Worm (Caenorhabditis elegans): ENCODE data around the gene grl-2.

Gene grl-2

DNA sequence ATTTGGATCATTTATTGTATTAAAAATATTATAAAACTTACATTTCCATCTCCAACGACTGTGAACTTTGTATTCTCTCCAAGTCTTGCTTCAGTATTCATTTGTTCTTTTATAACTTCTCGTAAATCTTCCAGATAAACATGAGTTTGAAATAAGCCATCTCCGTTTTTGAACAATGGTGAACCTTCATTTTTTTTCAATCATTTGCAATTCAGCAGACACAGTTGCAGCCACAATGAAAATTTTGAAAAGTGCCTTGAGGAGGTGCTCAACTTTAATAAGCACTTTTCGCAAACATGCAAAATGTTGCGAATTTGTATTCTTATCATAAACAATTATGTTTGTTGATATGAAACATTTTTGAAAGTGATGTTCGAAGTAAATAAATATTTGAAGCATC is 646 bp upstream of the grl-2 start, which contains the start of gene T16G1.3:
TSS of gene T16G1.3 (minus strand) at position 101 of the 400 bp plus-strand sequence.
- TF ChIP-seq alr-1 (tag; optimal IDR thresholded peaks at IDR 0.05) (no peak), fos-1 (tag; optimal IDR thresholded peaks at IDR 0.05) (no peak), lin-11 (tag; optimal IDR thresholded peaks at IDR 0.05) (no peak), lsy-2 (tag; optimal IDR thresholded peaks at IDR 0.05) (no peak), unc-39 (tag; optimal IDR thresholded peaks at IDR 0.05) (no peak), skn-1 (tag; optimal IDR thresholded peaks at IDR 0.05) (no peak), elt-1 (tag; optimal IDR thresholded peaks at IDR 0.05) (no peak)

DNA sequence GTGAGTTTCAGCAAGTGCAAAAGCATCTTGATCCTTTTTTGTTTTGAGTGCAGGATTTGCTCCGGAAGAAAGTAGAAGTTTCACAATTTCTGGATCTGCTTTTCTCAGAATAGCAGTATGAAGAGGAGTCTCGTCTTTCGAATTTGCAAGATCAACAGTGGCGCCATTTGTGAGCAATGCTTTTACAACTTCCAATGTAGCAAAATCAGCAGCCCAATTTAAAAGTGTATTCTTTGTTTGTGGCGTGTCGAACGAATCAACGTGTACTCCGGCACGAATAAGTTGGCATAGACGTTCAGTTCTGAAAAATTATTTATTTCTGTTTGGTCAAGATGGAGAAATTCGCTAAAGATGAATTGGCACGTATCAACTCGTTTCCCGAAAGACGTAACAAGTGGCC is 4.7 kb downstream of the grl-2 start, which contains the start of gene T16G1.13:
TSS of gene T16G1.13 (plus strand) at position 301 of the 400 bp plus-strand sequence.
- TF ChIP-seq F13H6.1 (tag; optimal IDR thresholded peaks at IDR 0.05) (no peak), nhr-6 (tag; optimal IDR thresholded peaks at IDR 0.05) (no peak), ceh-82 (tag; optimal IDR thresholded peaks at IDR 0.05) (no peak), lin-11 (tag; optimal IDR thresholded peaks at IDR 0.05) (no peak)

DNA sequence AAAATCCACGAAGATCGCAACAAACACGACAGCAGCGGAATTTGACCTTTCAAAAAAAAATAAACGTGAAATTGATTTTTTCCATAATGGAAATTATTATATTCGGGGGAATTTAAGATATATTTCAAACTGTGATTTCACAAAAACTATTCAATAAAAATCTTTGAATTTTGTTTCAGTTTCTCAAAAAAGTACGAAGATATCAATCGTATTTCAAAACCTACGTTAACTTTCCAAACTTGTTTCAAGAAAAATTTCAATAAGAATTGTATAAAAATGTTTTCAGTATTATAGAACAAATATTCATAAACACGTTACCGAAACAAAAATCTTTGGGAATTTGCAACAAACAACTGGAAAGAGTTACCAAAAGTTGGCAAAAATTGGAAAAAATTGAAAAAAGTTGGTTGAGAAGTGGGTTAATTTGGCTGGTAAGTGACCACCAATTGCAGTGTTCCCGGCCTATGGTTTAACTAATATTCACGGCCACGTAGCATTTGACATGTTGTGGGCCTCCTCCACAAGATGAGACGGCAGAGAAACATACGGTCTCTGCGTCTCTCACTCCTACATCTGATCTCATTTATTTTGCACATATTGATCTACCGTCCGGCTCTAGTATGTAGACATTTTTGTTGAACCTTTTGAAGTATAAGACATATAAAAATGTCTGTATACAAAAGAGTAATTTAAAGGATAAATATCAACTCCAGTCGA is 6.1 kb downstream of the grl-2 start, which contains the start of the genes T16G1.9 and T16G1.18:
TSS of gene T16G1.9 (minus strand) at position 51 of the 717 bp plus-strand sequence.
TSS of gene T16G1.18 (plus strand) at position 493 of the 717 bp plus-strand sequence.
- no peak for TF ChIP-seq lin-39 (tag; optimal IDR thresholded peaks at IDR 0.05)
- TF ChIP-seq fos-1 (tag; optimal IDR thresholded peaks at IDR 0.05): peak; percentile 40
- TF ChIP-seq gmeb-1 (tag; optimal IDR thresholded peaks at IDR 0.05): peak; percentile 34
- no peak for TF ChIP-seq aly-2 (tag; optimal IDR thresholded peaks at IDR 0.05)
- peak; percentile 28 for TF ChIP-seq snpc-4 (tag; optimal IDR thresholded peaks at IDR 0.05)
- TF ChIP-seq nhr-6 (tag; optimal IDR thresholded peaks at IDR 0.05): no peak
- TF ChIP-seq ztf-11 (tag; optimal IDR thresholded peaks at IDR 0.05): no peak
- TF ChIP-seq C34F6.9 (tag; optimal IDR thresholded peaks at IDR 0.05): peak; percentile 67
- TF ChIP-seq nhr-129 (tag; optimal IDR thresholded peaks at IDR 0.05): peak; percentile 48
- no peak for TF ChIP-seq ZK546.5 (tag; optimal IDR thresholded peaks at IDR 0.05)
- TF ChIP-seq lsy-2 (tag; optimal IDR thresholded peaks at IDR 0.05): peak in 1 of 2 experiments; percentile 70
- TF ChIP-seq nhr-21 (tag; optimal IDR thresholded peaks at IDR 0.05): no peak
- TF ChIP-seq unc-55 (GFP tag; optimal IDR thresholded peaks at IDR 0.05): peak; percentile 55
- peak; percentile 9 for TF ChIP-seq lin-13 (GFP tag; optimal IDR thresholded peaks at IDR 0.05)
- peak; percentile 46 for TF ChIP-seq F13H6.1 (tag; optimal IDR thresholded peaks at IDR 0.05)
- no peak for TF ChIP-seq Y55F3AM.14 (GFP tag; optimal IDR thresholded peaks at IDR 0.05)
- peak; percentile 90 for TF ChIP-seq crh-2 (tag; optimal IDR thresholded peaks at IDR 0.05)
- no peak for TF ChIP-seq mbf-1 (tag; optimal IDR thresholded peaks at IDR 0.05)

DNA sequence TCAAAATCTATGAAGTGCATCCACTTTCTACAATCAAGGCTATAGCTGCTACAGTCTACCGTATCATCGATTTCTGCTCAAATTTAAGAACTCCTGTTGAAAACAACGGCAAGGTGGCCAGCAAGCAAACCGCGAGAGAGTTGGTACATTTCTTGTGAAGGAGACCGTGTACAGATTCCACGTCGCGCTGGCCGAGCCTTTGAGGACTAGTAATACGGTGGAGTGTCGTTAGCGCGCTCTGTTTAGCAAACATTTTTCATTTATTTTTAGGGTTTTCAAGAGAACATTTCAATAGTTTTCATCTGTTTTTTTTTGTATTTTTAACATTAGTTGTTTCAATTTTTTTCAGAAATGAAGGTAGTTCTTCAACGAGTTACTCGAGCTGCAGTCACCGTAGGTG is 7.4 kb downstream of the grl-2 start, which contains the start of gene pqn-68:
TSS of gene pqn-68 (plus strand) at position 350 of the 400 bp plus-strand sequence.
- no peak for TF ChIP-seq lin-13 (GFP tag; optimal IDR thresholded peaks at IDR 0.05)
- peak; percentile 40 for TF ChIP-seq nhr-129 (tag; optimal IDR thresholded peaks at IDR 0.05)
- TF ChIP-seq egl-27 (tag; optimal IDR thresholded peaks at IDR 0.05): no peak
- TF ChIP-seq mdl-1 (tag; optimal IDR thresholded peaks at IDR 0.05): no peak
- peak in 1 of 2 experiments; percentile 43 for TF ChIP-seq lsy-2 (tag; optimal IDR thresholded peaks at IDR 0.05)
- TF ChIP-seq peb-1 (tag; optimal IDR thresholded peaks at IDR 0.05): no peak
- TF ChIP-seq sma-9 (GFP tag; optimal IDR thresholded peaks at IDR 0.05): no peak
- TF ChIP-seq sma-9 (tag; optimal IDR thresholded peaks at IDR 0.05): no peak
- TF ChIP-seq mbf-1 (tag; optimal IDR thresholded peaks at IDR 0.05): no peak
- TF ChIP-seq unc-39 (tag; optimal IDR thresholded peaks at IDR 0.05): no peak
- TF ChIP-seq unc-55 (GFP tag; optimal IDR thresholded peaks at IDR 0.05): peak; percentile 49
- no peak for TF ChIP-seq mab-5 (tag; optimal IDR thresholded peaks at IDR 0.05)
- TF ChIP-seq gmeb-1 (tag; optimal IDR thresholded peaks at IDR 0.05): peak; percentile 23
- peak; percentile 4 for TF ChIP-seq C34F6.9 (tag; optimal IDR thresholded peaks at IDR 0.05)
- no peak for TF ChIP-seq lin-11 (tag; optimal IDR thresholded peaks at IDR 0.05)
- TF ChIP-seq crh-2 (tag; optimal IDR thresholded peaks at IDR 0.05): peak; percentile 71

DNA sequence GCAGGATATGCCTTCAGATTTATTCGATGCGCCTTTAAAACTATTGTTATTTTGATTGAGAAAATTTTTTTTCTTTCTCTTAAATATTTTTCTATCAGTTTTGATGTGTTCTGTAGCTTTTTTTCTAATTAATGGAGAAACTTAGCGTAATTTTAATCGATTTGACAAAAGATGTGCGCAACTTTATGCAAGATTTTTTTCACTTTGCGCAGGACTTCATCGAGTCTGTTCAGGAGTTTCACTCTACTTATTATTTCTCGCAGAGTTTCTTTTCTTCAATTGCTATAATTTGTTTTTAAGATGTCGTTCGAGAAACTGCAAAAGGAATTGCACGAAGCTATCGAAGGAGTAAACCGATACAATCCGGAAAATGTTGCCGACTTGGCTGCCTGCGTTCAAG is 8.8 kb downstream of the grl-2 start, which contains the start of gene eif-3.K:
TSS of gene eif-3.K (plus strand) at position 301 of the 400 bp plus-strand sequence.
- TF ChIP-seq alr-1 (tag; optimal IDR thresholded peaks at IDR 0.05): no peak
- no peak for TF ChIP-seq elt-3 (tag; optimal IDR thresholded peaks at IDR 0.05)
- TF ChIP-seq nhr-11 (tag; optimal IDR thresholded peaks at IDR 0.05): no peak
- TF ChIP-seq ztf-4 (tag; optimal IDR thresholded peaks at IDR 0.05): no peak
